Fruit fly (Drosophila melanogaster) whole organism, wandering third instar larva: ENCODE results near the gene Osi17.

ENCODE experiments used
- Abd-B ChIP-seq: fragments of >200 bp; optimal IDR thresholded peaks from 2 replicates; lab custom pipeline; 2017; ENCODE audit warnings: missing biosample characterization, missing genetic modification characterization
- CG9705 ChIP-seq: fragments of 200-800 bp; sonication (Bioruptor generic); optimal IDR thresholded peaks from 2 replicates; lab custom pipeline; 2018; ENCODE audit warnings: missing biosample characterization, mild to moderate bottlenecking, missing genetic modification characterization
- CrebA ChIP-seq: fragments of 200-800 bp; sonication (Bioruptor generic); optimal IDR thresholded peaks from 2 replicates; lab custom pipeline; 2016; ENCODE audit warnings: missing biosample characterization, mild to moderate bottlenecking, missing genetic modification characterization, borderline replicate concordance
- Dfd ChIP-seq: fragments of >200 bp; optimal IDR thresholded peaks from 2 replicates; lab custom pipeline; 2017; ENCODE audit warnings: missing biosample characterization, missing genetic modification characterization
- Hr83 ChIP-seq: fragments of 200-300 bp; sonication (Bioruptor generic); optimal IDR thresholded peaks from 2 replicates; lab custom pipeline; 2016; ENCODE audit warnings: missing biosample characterization, mild to moderate bottlenecking, missing genetic modification characterization, moderate library complexity; ENCODE audit not compliant: poor library complexity, severe bottlenecking
- br ChIP-seq: fragments of 200-800 bp; sonication (Bioruptor generic); optimal IDR thresholded peaks from 2 replicates; lab custom pipeline; 2016; ENCODE audit warnings: missing biosample characterization, missing genetic modification characterization
- dmrt93B ChIP-seq: fragments of 200-800 bp; sonication (Bioruptor generic); optimal IDR thresholded peaks from 2 replicates; lab custom pipeline; 2018; ENCODE audit warnings: missing biosample characterization, mild to moderate bottlenecking, missing genetic modification characterization
- dsf ChIP-seq: sonication (Bioruptor generic); optimal IDR thresholded peaks from 2 replicates; lab custom pipeline; 2016; ENCODE audit warnings: missing biosample characterization, missing genetic modification characterization, borderline replicate concordance
- ey ChIP-seq: fragments of 200-800 bp; sonication (Bioruptor generic); optimal IDR thresholded peaks from 2 replicates; lab custom pipeline; 2016; ENCODE audit warnings: missing biosample characterization, missing genetic modification characterization
- fru ChIP-seq: fragments of 200-800 bp; sonication (Bioruptor generic); optimal IDR thresholded peaks from 3 replicates; lab custom pipeline; 2016; ENCODE audit warnings: missing biosample characterization, mild to moderate bottlenecking, missing genetic modification characterization
- pan ChIP-seq: fragments of >200 bp; optimal IDR thresholded peaks from 2 replicates; lab custom pipeline; 2017
- psq ChIP-seq: fragments of 200-800 bp; sonication (Bioruptor generic); optimal IDR thresholded peaks from 3 replicates; lab custom pipeline; 2017; ENCODE audit warnings: missing biosample characterization, mild to moderate bottlenecking, missing genetic modification characterization, moderate library complexity
- sage ChIP-seq: fragments of 200-800 bp; sonication (Bioruptor generic); optimal IDR thresholded peaks from 2 replicates; lab custom pipeline; 2016; ENCODE audit warnings: missing biosample characterization, mild to moderate bottlenecking, missing genetic modification characterization
- usp ChIP-seq: fragments of >200 bp; optimal IDR thresholded peaks from 2 replicates; lab custom pipeline; 2017; ENCODE audit warnings: missing biosample characterization, missing genetic modification characterization

DNA sequence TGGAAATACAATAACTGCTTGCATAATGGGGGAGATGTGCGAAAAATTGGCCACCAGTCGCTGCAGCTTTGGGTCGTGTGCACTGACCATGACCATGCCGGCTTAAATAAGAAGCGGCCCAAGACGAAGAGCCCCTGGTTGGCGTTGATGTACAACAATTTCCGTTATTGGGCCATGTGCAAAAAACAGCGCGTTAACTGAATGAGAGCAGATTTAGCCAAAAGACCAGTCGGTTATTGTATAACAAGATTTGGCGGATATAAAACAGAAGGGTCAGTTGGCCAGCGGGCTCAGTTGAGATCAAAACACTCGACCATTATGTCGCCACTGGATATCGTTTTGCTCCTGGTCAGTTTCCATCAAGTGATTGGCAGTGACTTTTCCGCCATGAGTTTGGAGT lies 47.9 kb upstream of the Osi17 start, which contains the start of gene Osi10a:
- TF ChIP-seq CG9705 (GFP tag; lab: Kevin White, UChicago) (no peak), pan (lab: Kevin White, UChicago) (no peak), usp (GFP tag; lab: Kevin White, UChicago) (no peak), ey (GFP tag; lab: Kevin White, UChicago) (no peak), Abd-B (GFP tag; lab: Kevin White, UChicago) (no peak), dsf (GFP tag; lab: Kevin White, UChicago) (no peak), Dfd (GFP tag; lab: Kevin White, UChicago) (no peak), br (GFP tag; lab: Kevin White, UChicago) (no peak), sage (GFP tag; lab: Kevin White, UChicago) (no peak), fru (GFP tag; lab: Kevin White, UChicago) (no peak), dmrt93B (no peak), CrebA (GFP tag; lab: Kevin White, UChicago) (no peak), Hr83 (no peak), psq (GFP tag; lab: Kevin White, UChicago) (no peak)
